Worm (Caenorhabditis elegans) whole organism, L4 larva: Measurements from ENCODE around the gene M05D6.3.
A peak's percentile ranks its signal among the peaks of the same experiment; 100 is the strongest.

Experiments
- F26F4.8 ChIP-seq: fragments of 200-800 bp; sonication (Bioruptor generic); conservative IDR thresholded peaks from 2 replicates; pipeline ENCODE4 v1.3.6; 2022; ENCODE audit warnings: missing genetic modification characterization, missing compliant biosample characterization
- F44E2.7 ChIP-seq: fragments of 200-800 bp; sonication (Bioruptor generic); IDR thresholded peaks from 2 replicates; pipeline ENCODE4 v2.1.2; 2022; ENCODE audit warnings: missing genetic modification characterization, missing compliant biosample characterization
- R02D3.7 ChIP-seq: fragments of 150-350 bp; sonication (generic microtip); optimal IDR thresholded peaks from 3 replicates; lab custom pipeline; 2014; ENCODE audit warnings: missing biosample characterization, missing genetic modification characterization
- T20F7.1 ChIP-seq: fragments of 200-800 bp; sonication (Bioruptor generic); optimal IDR thresholded peaks from 2 replicates; lab custom pipeline; 2018; ENCODE audit warnings: mild to moderate bottlenecking, missing genetic modification characterization, missing compliant biosample characterization
- T26A8.4 ChIP-seq: fragments of 200-800 bp; sonication (Bioruptor generic); IDR thresholded peaks from 2 replicates; pipeline ENCODE4 v1.3.6; 2022; ENCODE audit warnings: missing genetic modification characterization, missing compliant biosample characterization
- Y48G9A.11 ChIP-seq: fragments of 200-800 bp; sonication (Bioruptor generic); IDR thresholded peaks from 2 replicates; pipeline ENCODE4 v1.3.6; 2022; ENCODE audit warnings: missing genetic modification reagents, missing genetic modification characterization, missing compliant biosample characterization
- Y5F2A.4 ChIP-seq: fragments of 200-800 bp; sonication (Bioruptor generic); optimal IDR thresholded peaks from 2 replicates; lab custom pipeline; 2018; ENCODE audit warnings: mild to moderate bottlenecking, missing genetic modification characterization, missing compliant biosample characterization
- Y75B8A.6 ChIP-seq: fragments of 200-800 bp; sonication (Bioruptor generic); IDR thresholded peaks from 2 replicates; pipeline ENCODE4 v1.3.6; 2022; ENCODE audit warnings: missing genetic modification reagents, missing genetic modification characterization, missing compliant biosample characterization
- ZK546.5 ChIP-seq, 2 experiments: sonication (generic microtip); optimal IDR thresholded peaks; 2 replicates each; lab custom pipeline; 2017; ENCODE audit warnings: missing biosample characterization in 2 of 2, missing genetic modification characterization in 2 of 2
- aha-1 ChIP-seq: fragments of 150-350 bp; peaks from one replicate; lab custom pipeline; 2014; ENCODE audit warnings: missing biosample characterization, missing genetic modification characterization
- aly-2 ChIP-seq: sonication (generic microtip); optimal IDR thresholded peaks from 2 replicates; lab custom pipeline; 2018; ENCODE audit warnings: missing biosample characterization, missing genetic modification characterization
- ama-1 ChIP-seq: fragments of 150-350 bp; optimal IDR thresholded peaks from 2 replicates; lab custom pipeline; 2014; ENCODE audit warnings: inconsistent platforms, mixed read lengths
- ceh-20 ChIP-seq: fragments of 200-800 bp; sonication (Bioruptor generic); IDR thresholded peaks from 2 replicates; pipeline ENCODE4 v1.3.6; 2022; ENCODE audit warnings: missing genetic modification reagents, missing genetic modification characterization, missing compliant biosample characterization
- ceh-44 ChIP-seq: fragments of 200-800 bp; sonication (Bioruptor generic); IDR thresholded peaks from 2 replicates; pipeline ENCODE4 v1.3.6; 2022; ENCODE audit warnings: missing genetic modification reagents, missing genetic modification characterization, missing compliant biosample characterization
- ceh-62 ChIP-seq: sonication (generic microtip); optimal IDR thresholded peaks from 2 replicates; lab custom pipeline; 2017; ENCODE audit warnings: missing biosample characterization, missing genetic modification characterization
- ctbp-1 ChIP-seq: fragments of 200-800 bp; sonication (Bioruptor generic); IDR thresholded peaks from 2 replicates; pipeline ENCODE4 v1.3.6; 2022; ENCODE audit warnings: missing genetic modification reagents, missing genetic modification characterization, missing compliant biosample characterization
- daf-12 ChIP-seq: fragments of 150-350 bp; optimal IDR thresholded peaks from 2 replicates; lab custom pipeline; 2014; ENCODE audit warnings: missing biosample characterization, missing genetic modification reagents, missing genetic modification characterization
- daf-16 ChIP-seq, 3 experiments: sonication (generic microtip); optimal IDR thresholded peaks; 2 replicates each; lab custom pipeline; 2016 to 2017; ENCODE audit warnings: missing genetic modification characterization in 3 of 3, missing genetic modification reagents in 3 of 3, mild to moderate bottlenecking in 2 of 3, missing compliant biosample characterization in 2 of 3, missing biosample characterization in 1 of 3, moderate library complexity in 1 of 3
- daf-19 ChIP-seq: fragments of 200-800 bp; sonication (Bioruptor generic); conservative IDR thresholded peaks from 2 replicates; pipeline ENCODE4 v1.3.6; 2022; ENCODE audit warnings: missing genetic modification characterization, missing compliant biosample characterization
- dmd-6 ChIP-seq: fragments of 200-800 bp; sonication (Bioruptor generic); IDR thresholded peaks from 2 replicates; pipeline ENCODE4 v1.3.6; 2022; ENCODE audit warnings: missing genetic modification reagents, missing genetic modification characterization, missing compliant biosample characterization
- dmd-9 ChIP-seq: fragments of 200-800 bp; sonication (Bioruptor generic); IDR thresholded peaks from 2 replicates; pipeline ENCODE4 v1.3.6; 2022; ENCODE audit warnings: missing genetic modification reagents, missing genetic modification characterization, missing compliant biosample characterization
- dve-1 ChIP-seq: sonication (generic microtip); optimal IDR thresholded peaks from 2 replicates; lab custom pipeline; 2017; ENCODE audit warnings: antibody characterized with exemption, mild to moderate bottlenecking, missing genetic modification characterization, missing compliant biosample characterization; ENCODE audit not compliant: insufficient read depth
- egl-43 ChIP-seq: fragments of 200-800 bp; sonication (Bioruptor generic); IDR thresholded peaks from 2 replicates; pipeline ENCODE4 v1.3.6; 2022; ENCODE audit warnings: missing genetic modification reagents, missing genetic modification characterization, missing compliant biosample characterization
- gei-8 ChIP-seq: fragments of 200-800 bp; sonication (Bioruptor generic); optimal IDR thresholded peaks from 2 replicates; lab custom pipeline; 2018; ENCODE audit warnings: mild to moderate bottlenecking, missing genetic modification characterization, missing compliant biosample characterization
- hif-1 ChIP-seq, 2 experiments: sonication (generic microtip); optimal IDR thresholded peaks; 2 replicates each; lab custom pipeline; 2016 to 2017; ENCODE audit warnings: missing compliant biosample characterization in 2 of 2, missing genetic modification characterization in 2 of 2, missing genetic modification reagents in 2 of 2, missing genotype in 2 of 2, mild to moderate bottlenecking in 1 of 2
- hlh-11 ChIP-seq: fragments of 200-800 bp; sonication (Bioruptor generic); optimal IDR thresholded peaks from 2 replicates; lab custom pipeline; 2018; ENCODE audit warnings: mild to moderate bottlenecking, missing genetic modification characterization, missing compliant biosample characterization
- lin-15B ChIP-seq: fragments of 150-350 bp; sonication (generic microtip); optimal IDR thresholded peaks from 3 replicates; lab custom pipeline; 2014; ENCODE audit warnings: missing biosample characterization, missing genetic modification characterization
- lin-38 ChIP-seq: fragments of 200-800 bp; sonication (Bioruptor generic); IDR thresholded peaks from 2 replicates; pipeline ENCODE4 v1.3.6; 2022; ENCODE audit warnings: missing genetic modification reagents, missing genetic modification characterization, missing compliant biosample characterization
- lin-39 ChIP-seq: fragments of 150-350 bp; optimal IDR thresholded peaks from 2 replicates; lab custom pipeline; 2014; ENCODE audit warnings: missing biosample characterization, missing genetic modification reagents, missing genetic modification characterization
- madf-9 ChIP-seq: fragments of 200-800 bp; sonication (Bioruptor generic); conservative IDR thresholded peaks from 2 replicates; pipeline ENCODE4 v1.3.6; 2022; ENCODE audit warnings: missing genetic modification reagents, missing genetic modification characterization, missing compliant biosample characterization
- mdl-1 ChIP-seq, 2 experiments: fragments of 150-350 bp in 1 of 2; sonication (generic microtip) in 1 of 2; optimal IDR thresholded peaks; 2 replicates each; lab custom pipeline; 2014 to 2017; ENCODE audit warnings: missing biosample characterization in 2 of 2, missing genetic modification characterization in 2 of 2
- mdt-29 ChIP-seq: fragments of 200-800 bp; sonication (Bioruptor generic); IDR thresholded peaks from 2 replicates; pipeline ENCODE4 v1.3.6; 2022; ENCODE audit warnings: missing genetic modification reagents, missing genetic modification characterization, missing compliant biosample characterization
- mep-1 ChIP-seq: fragments of 150-350 bp; sonication (generic microtip); optimal IDR thresholded peaks from 3 replicates; lab custom pipeline; 2014; ENCODE audit warnings: missing biosample characterization, missing genetic modification characterization
- mes-2 ChIP-seq: sonication (generic microtip); optimal IDR thresholded peaks from 2 replicates; lab custom pipeline; 2016; ENCODE audit warnings: missing genotype, mild to moderate bottlenecking, missing genetic modification characterization, missing compliant biosample characterization; ENCODE audit not compliant: poor library complexity, severe bottlenecking
- mxl-2 ChIP-seq: fragments of 200-800 bp; sonication (Bioruptor generic); conservative IDR thresholded peaks from 2 replicates; pipeline ENCODE4 v1.3.6; 2022; ENCODE audit warnings: missing genetic modification reagents, missing genetic modification characterization, missing compliant biosample characterization
- mxl-3 ChIP-seq: fragments of 200-800 bp; sonication (Bioruptor generic); optimal IDR thresholded peaks from 2 replicates; lab custom pipeline; 2018; ENCODE audit warnings: mild to moderate bottlenecking, missing genetic modification characterization, missing compliant biosample characterization
- nhr-111 ChIP-seq: fragments of 200-800 bp; sonication (Bioruptor generic); optimal IDR thresholded peaks from 2 replicates; lab custom pipeline; 2018; ENCODE audit warnings: mild to moderate bottlenecking, missing genetic modification characterization, missing compliant biosample characterization
- nhr-25 ChIP-seq: sonication (generic microtip); optimal IDR thresholded peaks from 2 replicates; lab custom pipeline; 2017; ENCODE audit warnings: missing genetic modification characterization, mild to moderate bottlenecking, missing compliant biosample characterization, antibody characterized with exemption, moderate library complexity, borderline replicate concordance; ENCODE audit not compliant: insufficient read depth
- nhr-6 ChIP-seq: fragments of 150-350 bp; optimal IDR thresholded peaks from 2 replicates; lab custom pipeline; 2014; ENCODE audit warnings: missing biosample characterization, missing genetic modification characterization
- nhr-77 ChIP-seq: fragments of 150-350 bp; optimal IDR thresholded peaks from 2 replicates; lab custom pipeline; 2014; ENCODE audit warnings: missing biosample characterization, missing genetic modification characterization
- pqm-1 ChIP-seq: sonication (generic microtip); optimal IDR thresholded peaks from 2 replicates; lab custom pipeline; 2017; ENCODE audit warnings: missing biosample characterization, missing genetic modification characterization
- rbr-2 ChIP-seq: sonication (generic microtip); optimal IDR thresholded peaks from 2 replicates; lab custom pipeline; 2016; ENCODE audit warnings: missing genotype, missing genetic modification characterization, missing compliant biosample characterization
- set-16 ChIP-seq: fragments of 200-800 bp; sonication (Bioruptor generic); IDR thresholded peaks from 2 replicates; pipeline ENCODE4 v1.3.6; 2022; ENCODE audit warnings: missing genetic modification reagents, missing genetic modification characterization, missing compliant biosample characterization
- skn-1 ChIP-seq: fragments of 150-350 bp; optimal IDR thresholded peaks from 2 replicates; lab custom pipeline; 2014; ENCODE audit warnings: missing biosample characterization, missing genetic modification characterization
- tra-1 ChIP-seq: fragments of 200-800 bp; sonication (Bioruptor generic); IDR thresholded peaks from 2 replicates; pipeline ENCODE4 v1.3.6; 2022; ENCODE audit warnings: missing genetic modification reagents, missing genetic modification characterization, missing compliant biosample characterization
- unc-39 ChIP-seq: sonication (generic microtip); optimal IDR thresholded peaks from 2 replicates; lab custom pipeline; 2017; ENCODE audit warnings: missing biosample characterization, missing genetic modification characterization
- zag-1 ChIP-seq: fragments of 150-350 bp; optimal IDR thresholded peaks from 2 replicates; lab custom pipeline; 2014; ENCODE audit warnings: missing biosample characterization, missing genetic modification characterization
- zfp-3 ChIP-seq: fragments of 200-800 bp; sonication (Bioruptor generic); conservative IDR thresholded peaks from 2 replicates; pipeline ENCODE4 v1.3.6; 2022; ENCODE audit warnings: missing genetic modification reagents, missing genetic modification characterization, missing compliant biosample characterization
- zip-11 ChIP-seq: fragments of 200-800 bp; sonication (Bioruptor generic); IDR thresholded peaks from 2 replicates; pipeline ENCODE4 v1.3.6; 2022; ENCODE audit warnings: missing genetic modification characterization, missing compliant biosample characterization
- zip-2 ChIP-seq: fragments of 150-350 bp; optimal IDR thresholded peaks from 2 replicates; lab custom pipeline; 2014; ENCODE audit warnings: missing biosample characterization, missing genetic modification characterization
- ztf-11 ChIP-seq: fragments of 150-350 bp; optimal IDR thresholded peaks from 2 replicates; lab custom pipeline; 2014; ENCODE audit warnings: missing biosample characterization, missing genetic modification characterization

Gene M05D6.3

ce11 chrII:8515521-8515920 is 39.9 kb downstream of the M05D6.3 start (continued):
- TF ChIP-seq nhr-25 (no peak), zfp-3 (GFP tag; lab: Robert Waterston, UW) (no peak), dve-1 (tag; lab: Kevin White, UChicago) (no peak), hif-1 (tag; optimal IDR thresholded peaks at IDR 0.05; lab: Kevin White, UChicago) (no peak), daf-16 (GFP tag; optimal IDR thresholded peaks at IDR 0.05; lab: Kevin White, UChicago) (no peak), daf-16 (tag; optimal IDR thresholded peaks at IDR 0.05; lab: Kevin White, UChicago) (peak; percentile 78), ceh-20 (GFP tag; lab: Robert Waterston, UW) (no peak), lin-38 (GFP tag; lab: Robert Waterston, UW) (no peak), Y48G9A.11 (GFP tag; lab: Robert Waterston, UW) (no peak), T20F7.1 (GFP tag; lab: Kevin White, UChicago) (no peak), zag-1 (tag; lab: Kevin White, UChicago) (no peak), daf-12 (tag; lab: Kevin White, UChicago) (no peak), F44E2.7 (no peak), set-16 (GFP tag; lab: Robert Waterston, UW) (no peak), dmd-9 (GFP tag; lab: Robert Waterston, UW) (no peak), lin-39 (no peak), nhr-77 (peak; percentile 83), mdl-1 (tag; optimal IDR thresholded peaks at IDR 0.05; lab: Kevin White, UChicago) (no peak), zip-11 (no peak), ztf-11 (tag; lab: Kevin White, UChicago) (no peak), daf-19 (GFP tag; lab: Robert Waterston, UW) (no peak), F26F4.8 (GFP tag; lab: Robert Waterston, UW) (no peak), nhr-6 (tag; lab: Kevin White, UChicago) (no peak), dmd-6 (GFP tag; lab: Robert Waterston, UW) (peak; percentile 55; the same call in 1 of the 2 replicates), pqm-1 (peak; percentile 81), unc-39 (tag; lab: Kevin White, UChicago) (no peak), aha-1 (tag; lab: Kevin White, UChicago) (no peak)

ce11 chrII:8516783-8517182 is 41.2 kb downstream of the M05D6.3 start, which contains the start of gene rnh-2:
rnh-2 (plus strand) TSS chrII:8517150.
- TF ChIP-seq lin-15B (tag; lab: Kevin White, UChicago) (peak; percentile 24), mxl-3 (GFP tag; lab: Kevin White, UChicago) (peak; percentile 7), skn-1 (tag; lab: Kevin White, UChicago) (no peak), gei-8 (no peak), set-16 (GFP tag; lab: Robert Waterston, UW) (no peak), egl-43 (GFP tag; lab: Robert Waterston, UW) (no peak), Y5F2A.4 (GFP tag; lab: Kevin White, UChicago) (no peak), R02D3.7 (tag; lab: Kevin White, UChicago) (no peak), ceh-62 (no peak), ceh-44 (GFP tag; lab: Robert Waterston, UW) (0 out of 2 replicates have a peak, but pooled peaks have one; percentile 57), mes-2 (tag; lab: Kevin White, UChicago) (peak; percentile 97), aly-2 (tag; lab: Kevin White, UChicago) (no peak), mdt-29 (no peak), nhr-6 (tag; lab: Kevin White, UChicago) (peak; percentile 45), mep-1 (tag; lab: Kevin White, UChicago) (peak; percentile 82), Y75B8A.6 (GFP tag; lab: Robert Waterston, UW) (no peak), ama-1 (lab: Kevin White, UChicago) (no peak), zip-2 (no peak), hif-1 (tag; optimal IDR thresholded peaks at IDR 0.05; lab: Kevin White, UChicago) (peak in 1 of 2 experiments; percentile 79), madf-9 (GFP tag; lab: Robert Waterston, UW) (no peak), tra-1 (GFP tag; lab: Robert Waterston, UW) (no peak), T26A8.4 (GFP tag; lab: Robert Waterston, UW) (no peak), Y48G9A.11 (GFP tag; lab: Robert Waterston, UW) (no peak), nhr-111 (no peak), hlh-11 (tag; lab: Kevin White, UChicago) (peak; percentile 34), ZK546.5 (tag; optimal IDR thresholded peaks at IDR 0.05; lab: Kevin White, UChicago) (no peak), rbr-2 (tag; lab: Kevin White, UChicago) (peak; percentile 49), mxl-2 (no peak), ctbp-1 (no peak), dve-1 (tag; lab: Kevin White, UChicago) (peak; percentile 60)
